Worm (Caenorhabditis elegans) whole organism, L4 larva: ENCODE measurements around the gene srh-22.

ENCODE experiments used
- ama-1 ChIP-seq: fragments of 150-350 bp; optimal IDR thresholded peaks from 2 replicates; lab custom pipeline; 2014; ENCODE audit warnings: inconsistent platforms, mixed read lengths
- ceh-44 ChIP-seq: fragments of 200-800 bp; sonication (Bioruptor generic); IDR thresholded peaks from 2 replicates; pipeline ENCODE4 v1.3.6; 2022; ENCODE audit warnings: missing genetic modification reagents, missing genetic modification characterization, missing compliant biosample characterization
- daf-12 ChIP-seq: fragments of 150-350 bp; optimal IDR thresholded peaks from 2 replicates; lab custom pipeline; 2014; ENCODE audit warnings: missing biosample characterization, missing genetic modification reagents, missing genetic modification characterization
- dpl-1 ChIP-seq: fragments of 150-350 bp; optimal IDR thresholded peaks from 2 replicates; lab custom pipeline; 2014; ENCODE audit warnings: missing biosample characterization, missing genetic modification reagents, missing genetic modification characterization
- nhr-11 ChIP-seq: fragments of 150-350 bp; optimal IDR thresholded peaks from 2 replicates; lab custom pipeline; 2014; ENCODE audit warnings: missing biosample characterization, missing genetic modification characterization
- nhr-237 ChIP-seq: sonication (generic microtip); optimal IDR thresholded peaks from 2 replicates; lab custom pipeline; 2017; ENCODE audit warnings: missing biosample characterization, missing genetic modification characterization
- nhr-25 ChIP-seq: sonication (generic microtip); optimal IDR thresholded peaks from 2 replicates; lab custom pipeline; 2017; ENCODE audit warnings: missing genetic modification characterization, mild to moderate bottlenecking, missing compliant biosample characterization, antibody characterized with exemption, moderate library complexity, borderline replicate concordance; ENCODE audit not compliant: insufficient read depth
- nhr-48 ChIP-seq: sonication (generic microtip); optimal IDR thresholded peaks from 2 replicates; lab custom pipeline; 2016; ENCODE audit warnings: mild to moderate bottlenecking, missing genetic modification characterization, missing compliant biosample characterization
- nhr-6 ChIP-seq: fragments of 150-350 bp; optimal IDR thresholded peaks from 2 replicates; lab custom pipeline; 2014; ENCODE audit warnings: missing biosample characterization, missing genetic modification characterization
- nhr-77 ChIP-seq: fragments of 150-350 bp; optimal IDR thresholded peaks from 2 replicates; lab custom pipeline; 2014; ENCODE audit warnings: missing biosample characterization, missing genetic modification characterization
- snpc-1.2 ChIP-seq: fragments of 200-800 bp; sonication (Bioruptor generic); IDR thresholded peaks from 2 replicates; pipeline ENCODE4 v1.3.6; 2022; ENCODE audit warnings: missing genetic modification reagents, missing genetic modification characterization, missing compliant biosample characterization

DNA sequence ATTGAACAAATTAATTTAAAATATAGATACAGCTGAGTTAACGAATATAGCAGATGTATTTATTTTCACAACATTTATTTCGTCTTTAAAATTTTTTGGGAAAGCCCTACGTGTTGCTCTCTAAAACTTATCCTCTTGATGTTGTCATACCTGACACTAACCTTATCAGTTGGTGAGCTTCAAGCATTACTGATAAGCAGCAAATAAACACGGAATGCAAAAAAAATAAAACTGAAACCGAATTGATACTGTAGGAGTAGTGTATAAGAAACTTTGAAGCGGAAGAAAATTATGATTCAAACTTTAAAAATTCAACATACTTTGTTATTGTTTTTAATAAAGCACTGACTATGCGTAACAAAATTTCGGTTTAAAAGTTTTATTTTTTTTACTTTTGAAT lies 13.0 kb downstream of the srh-22 start:
- TF ChIP-seq nhr-77 (tag; lab: Kevin White, UChicago): no peak
- no peak for TF ChIP-seq dpl-1 (GFP tag; lab: Kevin White, UChicago)
- no peak for TF ChIP-seq snpc-1.2 (GFP tag; lab: Robert Waterston, UW)
- TF ChIP-seq nhr-11: no peak
- no peak for TF ChIP-seq daf-12 (tag; lab: Kevin White, UChicago)
- no peak for TF ChIP-seq ceh-44
- TF ChIP-seq nhr-6 (tag; lab: Kevin White, UChicago): no peak
- TF ChIP-seq nhr-25: no peak
- no peak for TF ChIP-seq nhr-237 (tag; lab: Kevin White, UChicago)
- TF ChIP-seq ama-1 (lab: Kevin White, UChicago): no peak
- no peak for TF ChIP-seq nhr-48 (tag; lab: Kevin White, UChicago)
